Fruit fly (Drosophila melanogaster) whole organism: ENCODE data around the gene CG13250.

Experiments
- pan ChIP-seq: fragments of >200 bp; optimal IDR thresholded peaks from 2 replicates; lab custom pipeline; 2017
- psq ChIP-seq: fragments of >200 bp; optimal IDR thresholded peaks from 2 replicates; lab custom pipeline; 2017

DNA sequence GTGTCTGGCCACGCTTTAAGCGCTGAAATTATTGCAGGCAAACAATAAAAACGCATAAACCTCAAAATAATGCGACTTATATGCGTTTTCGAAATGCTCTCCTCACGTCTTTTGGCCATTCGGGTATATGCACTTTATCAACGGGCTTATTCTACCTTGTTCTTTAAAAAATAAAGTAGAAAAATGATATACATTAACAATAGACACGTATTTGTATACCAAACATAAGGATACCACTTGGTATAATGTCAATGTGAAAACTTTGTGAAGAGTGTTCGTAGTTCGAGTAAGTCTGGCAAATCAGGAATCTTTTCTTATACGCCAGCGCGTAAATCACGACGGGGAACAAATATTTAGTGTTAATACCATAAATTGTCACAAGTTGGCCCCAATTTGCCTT lies 22.9 kb downstream of the CG13250 start:
- TF ChIP-seq psq (lab: Kevin White, UChicago) (no peak), pan (lab: Kevin White, UChicago) (no peak)
